Fruit fly (Drosophila melanogaster) whole organism, embryonic: ENCODE measurements around the gene wus.

Source experiments
- ATbp ChIP-seq: fragments of 200-800 bp; sonication (Bioruptor generic); optimal IDR thresholded peaks from 2 replicates; lab custom pipeline; 2017; ENCODE audit warnings: missing biosample characterization, mild to moderate bottlenecking, missing genetic modification characterization, missing genetic modification reagents
- Antp ChIP-seq: fragments of 200-800 bp; sonication (Bioruptor generic); optimal IDR thresholded peaks from 3 replicates; lab custom pipeline; 2016; ENCODE audit warnings: missing biosample characterization, missing genetic modification characterization
- B-H2 ChIP-seq: fragments of 200-800 bp; sonication (Bioruptor generic); optimal IDR thresholded peaks from 2 replicates; lab custom pipeline; 2018; ENCODE audit warnings: missing biosample characterization, mild to moderate bottlenecking, missing genetic modification characterization
- Bteb2 ChIP-seq: fragments of 200-800 bp; sonication (Bioruptor generic); optimal IDR thresholded peaks from 2 replicates; lab custom pipeline; 2016; ENCODE audit warnings: missing biosample characterization, missing genetic modification characterization
- CG13296 ChIP-seq: fragments of 200-800 bp; sonication (Bioruptor generic); optimal IDR thresholded peaks from 3 replicates; lab custom pipeline; 2018; ENCODE audit warnings: missing biosample characterization, mild to moderate bottlenecking, missing genetic modification characterization
- CG13894 ChIP-seq: fragments of 200-800 bp; sonication (Bioruptor generic); optimal IDR thresholded peaks from 3 replicates; lab custom pipeline; 2018; ENCODE audit warnings: missing biosample characterization, mild to moderate bottlenecking, missing genetic modification characterization, moderate library complexity
- CG14710 ChIP-seq: fragments of 200-800 bp; sonication (Bioruptor generic); optimal IDR thresholded peaks from 3 replicates; lab custom pipeline; 2019; ENCODE audit warnings: missing biosample characterization, mild to moderate bottlenecking, missing genetic modification characterization, moderate library complexity
- CG15479 ChIP-seq: fragments of 200-800 bp; sonication (Bioruptor generic); optimal IDR thresholded peaks from 3 replicates; lab custom pipeline; 2019; ENCODE audit warnings: missing biosample characterization, mild to moderate bottlenecking, missing genetic modification characterization, moderate library complexity
- CG2129 ChIP-seq: fragments of 200-800 bp; sonication (Bioruptor generic); IDR thresholded peaks from 2 replicates; pipeline ENCODE4 v1.3.6; 2022; ENCODE audit warnings: missing biosample characterization, missing genetic modification characterization; ENCODE audit not compliant: partially characterized antibody
- CG2678 ChIP-seq: fragments of 200-800 bp; sonication (Bioruptor generic); optimal IDR thresholded peaks from 3 replicates; lab custom pipeline; 2019; ENCODE audit warnings: missing biosample characterization, mild to moderate bottlenecking, missing genetic modification characterization, moderate library complexity
- CG31388 ChIP-seq: fragments of 200-800 bp; sonication (Bioruptor generic); optimal IDR thresholded peaks from 2 replicates; lab custom pipeline; 2016; ENCODE audit warnings: missing biosample characterization, missing genetic modification characterization
- CG3281 ChIP-seq: fragments of 200-800 bp; sonication (Bioruptor generic); optimal IDR thresholded peaks from 3 replicates; lab custom pipeline; 2017; ENCODE audit warnings: missing biosample characterization, mild to moderate bottlenecking, missing genetic modification characterization
- CG34224 ChIP-seq: fragments of 200-800 bp; sonication (Bioruptor generic); IDR thresholded peaks from 3 replicates; pipeline ENCODE4 v1.3.6; 2022; ENCODE audit warnings: missing biosample characterization, missing genetic modification characterization; ENCODE audit not compliant: partially characterized antibody
- CG7357 ChIP-seq: fragments of 200-800 bp; sonication (Bioruptor generic); IDR thresholded peaks from 3 replicates; pipeline ENCODE4 v1.3.6; 2022; ENCODE audit warnings: missing biosample characterization, missing genetic modification characterization
- CG7786 ChIP-seq: fragments of 200-800 bp; sonication (Bioruptor generic); optimal IDR thresholded peaks from 2 replicates; lab custom pipeline; 2016; ENCODE audit warnings: missing biosample characterization, missing genetic modification characterization
- CG8290 ChIP-seq, 3 experiments: fragments of 200-800 bp; sonication (Bioruptor generic); optimal IDR thresholded peaks; 2 replicates each; lab custom pipeline; 2016 to 2019; ENCODE audit warnings: missing biosample characterization in 3 of 3, missing genetic modification characterization in 3 of 3, mild to moderate bottlenecking in 2 of 3, moderate library complexity in 1 of 3
- CG8478 ChIP-seq: fragments of >200 bp; optimal IDR thresholded peaks from 2 replicates; lab custom pipeline; 2018
- CHES-1-like ChIP-seq: fragments of 200-800 bp; sonication (Bioruptor generic); optimal IDR thresholded peaks from 2 replicates; lab custom pipeline; 2016; ENCODE audit warnings: missing biosample characterization, missing genetic modification characterization
- D19A ChIP-seq: fragments of 200-800 bp; optimal IDR thresholded peaks from 3 replicates; lab custom pipeline; 2019; ENCODE audit warnings: missing biosample characterization, mild to moderate bottlenecking, missing genetic modification characterization, moderate library complexity
- Dbx ChIP-seq: fragments of 200-800 bp; sonication (Bioruptor generic); IDR thresholded peaks from 3 replicates; pipeline ENCODE4 v1.3.6; 2022; ENCODE audit warnings: missing biosample characterization, missing genetic modification characterization
- Dll ChIP-seq: fragments of 200-800 bp; sonication (Bioruptor generic); IDR thresholded peaks from 4 replicates; pipeline ENCODE4 v1.3.6; 2022; ENCODE audit warnings: missing biosample characterization, missing genetic modification characterization; ENCODE audit not compliant: partially characterized antibody
- Dp ChIP-seq: fragments of 200-800 bp; sonication (Bioruptor generic); optimal IDR thresholded peaks from 2 replicates; lab custom pipeline; 2018; ENCODE audit warnings: missing biosample characterization, mild to moderate bottlenecking, missing genetic modification characterization, moderate library complexity
- Eip74EF ChIP-seq, 2 experiments: fragments of 200-800 bp in 1 of 2; fragments of >200 bp in 1 of 2; sonication (Bioruptor generic) in 1 of 2; optimal IDR thresholded peaks; 2 replicates each; lab custom pipeline; 2017 to 2019; ENCODE audit warnings: missing biosample characterization in 2 of 2, missing genetic modification characterization in 2 of 2, mild to moderate bottlenecking in 1 of 2, moderate library complexity in 1 of 2
- Ets65A ChIP-seq: fragments of 200-800 bp; sonication (Bioruptor generic); peaks from one replicate; lab custom pipeline; 2016; ENCODE audit warnings: missing biosample characterization, missing genetic modification characterization
- Hmr ChIP-seq: fragments of 200-800 bp; sonication (Bioruptor generic); optimal IDR thresholded peaks from 3 replicates; lab custom pipeline; 2017; ENCODE audit warnings: mild to moderate bottlenecking, missing biosample characterization, missing genetic modification reagents, missing genetic modification characterization
- Med ChIP-seq: fragments of 200-800 bp; sonication (Bioruptor generic); peaks from one replicate; lab custom pipeline; 2016; ENCODE audit warnings: missing biosample characterization, missing genetic modification characterization, mild to moderate bottlenecking, inconsistent platforms, moderate library complexity
- Mes4 ChIP-seq: fragments of 200-800 bp; sonication (Bioruptor generic); optimal IDR thresholded peaks from 2 replicates; lab custom pipeline; 2016; ENCODE audit warnings: missing biosample characterization, missing genetic modification characterization
- NFAT ChIP-seq: fragments of 200-800 bp; sonication (Bioruptor generic); IDR thresholded peaks from 2 replicates; pipeline ENCODE4 v1.3.6; 2022; ENCODE audit warnings: missing biosample characterization, missing genetic modification characterization
- PHDP ChIP-seq: fragments of 200-800 bp; sonication (Bioruptor generic); optimal IDR thresholded peaks from 3 replicates; lab custom pipeline; 2018; ENCODE audit warnings: missing biosample characterization, mild to moderate bottlenecking, missing genetic modification characterization, moderate library complexity
- Pdp1 ChIP-seq, 2 experiments: fragments of 200-800 bp; sonication (Bioruptor generic); optimal IDR thresholded peaks; 3 replicates each; lab custom pipeline; 2016; ENCODE audit warnings: missing biosample characterization in 2 of 2, missing genetic modification characterization in 2 of 2, mild to moderate bottlenecking in 1 of 2, moderate library complexity in 1 of 2
- Rfx ChIP-seq: fragments of 200-800 bp; sonication (Bioruptor generic); IDR thresholded peaks from 2 replicates; pipeline ENCODE4 v1.3.6; 2022; ENCODE audit warnings: missing biosample characterization, missing genetic modification characterization
- Vsx1 ChIP-seq: fragments of 200-800 bp; sonication (Bioruptor generic); optimal IDR thresholded peaks from 2 replicates; lab custom pipeline; 2017; ENCODE audit warnings: missing biosample characterization, mild to moderate bottlenecking, missing genetic modification characterization, missing genetic modification reagents
- Xbp1 ChIP-seq: fragments of 200-800 bp; sonication (Bioruptor generic); optimal IDR thresholded peaks from 3 replicates; lab custom pipeline; 2016; ENCODE audit warnings: missing biosample characterization, mild to moderate bottlenecking, missing genetic modification characterization
- Xrp1 ChIP-seq: fragments of 200-800 bp; sonication (Bioruptor generic); IDR thresholded peaks from 2 replicates; pipeline ENCODE4 v1.3.6; 2022; ENCODE audit warnings: missing biosample characterization, missing genetic modification characterization
- al ChIP-seq: fragments of 200-800 bp; sonication (Bioruptor generic); IDR thresholded peaks from 2 replicates; pipeline ENCODE4 v1.3.6; 2022; ENCODE audit warnings: missing biosample characterization, missing genetic modification characterization
- btn ChIP-seq: fragments of 200-800 bp; sonication (Bioruptor generic); optimal IDR thresholded peaks from 2 replicates; lab custom pipeline; 2016; ENCODE audit warnings: missing biosample characterization, missing genetic modification characterization
- exex ChIP-seq: fragments of 200-800 bp; sonication (Bioruptor generic); optimal IDR thresholded peaks from 4 replicates; lab custom pipeline; 2018; ENCODE audit warnings: missing biosample characterization, mild to moderate bottlenecking, missing genetic modification characterization, moderate library complexity
- grn ChIP-seq: fragments of 200-800 bp; sonication (Bioruptor generic); optimal IDR thresholded peaks from 3 replicates; lab custom pipeline; 2017; ENCODE audit warnings: missing biosample characterization, missing genetic modification characterization
- hbn ChIP-seq: fragments of 200-800 bp; sonication (Bioruptor generic); IDR thresholded peaks from 2 replicates; pipeline ENCODE4 v1.3.6; 2022; ENCODE audit warnings: missing biosample characterization, missing genetic modification characterization; ENCODE audit not compliant: partially characterized antibody
- jing ChIP-seq: fragments of 200-800 bp; sonication (Bioruptor generic); optimal IDR thresholded peaks from 2 replicates; lab custom pipeline; 2018; ENCODE audit warnings: missing biosample characterization, mild to moderate bottlenecking, missing genetic modification characterization
- lab ChIP-seq: fragments of 200-800 bp; sonication (Bioruptor generic); optimal IDR thresholded peaks from 3 replicates; lab custom pipeline; 2017; ENCODE audit warnings: missing biosample characterization, missing genetic modification characterization, mild to moderate bottlenecking, moderate library complexity, missing genetic modification reagents
- mirr ChIP-seq: fragments of 200-800 bp; sonication (Bioruptor generic); optimal IDR thresholded peaks from 3 replicates; lab custom pipeline; 2018; ENCODE audit warnings: missing biosample characterization, mild to moderate bottlenecking, missing genetic modification characterization
- sim ChIP-seq: fragments of 200-800 bp; sonication (Bioruptor generic); IDR thresholded peaks from 2 replicates; pipeline ENCODE4 v1.3.6; 2022; ENCODE audit warnings: missing biosample characterization, missing genetic modification characterization
- sob ChIP-seq: fragments of 200-800 bp; sonication (Bioruptor generic); IDR thresholded peaks from 2 replicates; pipeline ENCODE4 v1.3.6; 2022; ENCODE audit warnings: missing biosample characterization, missing genetic modification characterization
- sqz ChIP-seq: fragments of 200-800 bp; sonication (Bioruptor generic); optimal IDR thresholded peaks from 3 replicates; lab custom pipeline; 2018; ENCODE audit warnings: missing biosample characterization, mild to moderate bottlenecking, missing genetic modification characterization
- sr ChIP-seq: fragments of 200-800 bp; sonication (Bioruptor generic); IDR thresholded peaks from 3 replicates; pipeline ENCODE4 v1.3.6; 2022; ENCODE audit warnings: missing biosample characterization, missing genetic modification characterization
- sug ChIP-seq: fragments of 200-800 bp; optimal IDR thresholded peaks from 2 replicates; lab custom pipeline; 2019; ENCODE audit warnings: missing biosample characterization, mild to moderate bottlenecking, missing genetic modification characterization, moderate library complexity
- unpg ChIP-seq: fragments of 200-800 bp; sonication (Bioruptor generic); optimal IDR thresholded peaks from 3 replicates; lab custom pipeline; 2018; ENCODE audit warnings: missing biosample characterization, mild to moderate bottlenecking, missing genetic modification characterization, moderate library complexity
- zfh2 ChIP-seq: fragments of 200-800 bp; sonication (Bioruptor generic); optimal IDR thresholded peaks from 2 replicates; lab custom pipeline; 2016; ENCODE audit warnings: missing biosample characterization, missing genetic modification characterization

The wus gene

dm6 chrX:16920682-16921286, 19.9 kb downstream of the wus start:
- TF ChIP-seq hbn (GFP tag; lab: Robert Waterston, UW) (no peak), Antp (GFP tag; lab: Kevin White, UChicago) (no peak), btn (GFP tag; lab: Kevin White, UChicago) (no peak), Ets65A (no peak), exex (tag; lab: Kevin White, UChicago) (peak; percentile 94), sr (GFP tag; lab: Robert Waterston, UW) (no peak), CHES-1-like (no peak), PHDP (tag; lab: Kevin White, UChicago) (no peak), lab (peak; percentile 10), CG15479 (no peak), CG8290 (GFP tag; optimal IDR thresholded peaks at IDR 0.05; lab: Kevin White, UChicago) (no peak), CG8290 (tag; optimal IDR thresholded peaks at IDR 0.05; lab: Kevin White, UChicago) (peak in 1 of 2 experiments; percentile 12), CG14710 (tag; lab: Kevin White, UChicago) (no peak), sqz (GFP tag; lab: Kevin White, UChicago) (no peak), ATbp (GFP tag; lab: Kevin White, UChicago) (no peak), CG13894 (tag; lab: Kevin White, UChicago) (peak; percentile 85), Eip74EF (GFP tag; optimal IDR thresholded peaks at IDR 0.05; lab: Kevin White, UChicago) (no peak), CG34224 (GFP tag; lab: Robert Waterston, UW) (no peak), zfh2 (GFP tag; lab: Kevin White, UChicago) (no peak), grn (GFP tag; lab: Kevin White, UChicago) (peak; percentile 28), CG3281 (GFP tag; lab: Kevin White, UChicago) (peak; percentile 10), Pdp1 (GFP tag; optimal IDR thresholded peaks at IDR 0.05; lab: Kevin White, UChicago) (peak in 1 of 2 experiments; percentile 21), sob (0 out of 2 replicates have a peak, but pooled peaks have one; percentile 17), Dbx (GFP tag; lab: Robert Waterston, UW) (no peak), unpg (peak; percentile 9), CG8478 (lab: Kevin White, UChicago) (no peak), CG2678 (tag; lab: Kevin White, UChicago) (peak; percentile 30), Mes4 (GFP tag; lab: Kevin White, UChicago) (no peak), sug (tag; lab: Kevin White, UChicago) (peak; percentile 42), Bteb2 (GFP tag; lab: Kevin White, UChicago) (no peak), B-H2 (GFP tag; lab: Kevin White, UChicago) (peak; percentile 12), Rfx (GFP tag; lab: Robert Waterston, UW) (no peak), CG7357 (GFP tag; lab: Robert Waterston, UW) (no peak), Dp (GFP tag; lab: Kevin White, UChicago) (no peak), CG13296 (peak; percentile 3), Med (GFP tag; lab: Kevin White, UChicago) (peak; percentile 5), mirr (GFP tag; lab: Kevin White, UChicago) (peak; percentile 9), al (GFP tag; lab: Robert Waterston, UW) (no peak), Xrp1 (GFP tag; lab: Robert Waterston, UW) (no peak)

DNA sequence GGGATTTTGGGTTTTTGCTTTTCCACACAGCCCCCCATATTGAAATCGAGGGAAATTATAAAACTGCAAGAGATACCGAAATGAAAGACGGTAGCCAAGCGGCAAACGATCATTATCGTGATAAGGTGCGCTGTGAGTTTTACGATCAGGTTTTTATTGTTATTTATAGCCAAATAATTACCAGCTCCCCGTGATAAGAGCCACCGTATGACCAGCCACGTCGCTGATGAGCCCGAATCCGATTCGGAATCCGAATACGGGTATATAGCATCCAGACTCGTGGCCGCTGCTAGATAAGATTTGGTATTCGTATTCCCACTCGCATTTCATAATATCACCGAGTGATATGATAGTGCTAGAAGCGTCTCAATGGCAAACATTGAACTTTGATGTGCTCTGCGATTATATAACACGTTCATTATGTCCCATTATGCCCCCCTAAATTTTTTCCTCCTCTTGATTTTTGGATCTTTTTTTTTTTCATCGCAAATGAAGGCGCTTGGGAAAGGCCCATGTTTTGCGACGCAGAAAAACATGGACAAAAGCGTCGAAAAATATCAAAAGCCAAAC, 21.8 kb downstream of the wus start:
- TF ChIP-seq D19A (tag; lab: Kevin White, UChicago) (no peak), CG8290 (GFP tag; optimal IDR thresholded peaks at IDR 0.05; lab: Kevin White, UChicago) (no peak), CG8290 (tag; optimal IDR thresholded peaks at IDR 0.05; lab: Kevin White, UChicago) (no peak), Vsx1 (GFP tag; lab: Kevin White, UChicago) (no peak), CG31388 (GFP tag; lab: Kevin White, UChicago) (no peak), sim (no peak), CG2129 (GFP tag; lab: Robert Waterston, UW) (no peak), Dll (GFP tag; lab: Robert Waterston, UW) (no peak), CG7786 (GFP tag; lab: Kevin White, UChicago) (no peak), jing (GFP tag; lab: Kevin White, UChicago) (no peak), Xbp1 (GFP tag; lab: Kevin White, UChicago) (no peak), Hmr (GFP tag; lab: Kevin White, UChicago) (peak; percentile 10), NFAT (no peak)
